Worm (Caenorhabditis elegans) whole organism, mixed stage, embryonic: ENCODE measurements around the gene nhr-63.

Experiments
- bed-3 ChIP-seq: fragments of 200-800 bp; sonication (Bioruptor generic); optimal IDR thresholded peaks from 3 replicates; lab custom pipeline; 2018; ENCODE audit warnings: mild to moderate bottlenecking, missing genetic modification characterization, moderate library complexity, missing compliant biosample characterization
- ceh-43 ChIP-seq: fragments of 200-800 bp; sonication (Bioruptor generic); optimal IDR thresholded peaks from 2 replicates; lab custom pipeline; 2018; ENCODE audit warnings: mild to moderate bottlenecking, missing genetic modification characterization, moderate library complexity, missing compliant biosample characterization
- elt-3 ChIP-seq: fragments of 150-350 bp; optimal IDR thresholded peaks from 2 replicates; lab custom pipeline; 2014; ENCODE audit warnings: missing biosample characterization, missing genetic modification characterization
- lsy-2 ChIP-seq: fragments of 150-350 bp; optimal IDR thresholded peaks from 2 replicates; lab custom pipeline; 2014; ENCODE audit warnings: missing biosample characterization, missing genetic modification characterization
- mls-2 ChIP-seq: sonication (generic microtip); optimal IDR thresholded peaks from 2 replicates; lab custom pipeline; 2016; ENCODE audit warnings: mild to moderate bottlenecking, missing genetic modification characterization, moderate library complexity, missing compliant biosample characterization
- nhr-28 ChIP-seq: fragments of 150-350 bp; optimal IDR thresholded peaks from 2 replicates; lab custom pipeline; 2014; ENCODE audit warnings: missing biosample characterization, missing genetic modification characterization
- nhr-76 ChIP-seq: sonication (generic microtip); optimal IDR thresholded peaks from 2 replicates; lab custom pipeline; 2017; ENCODE audit warnings: missing biosample characterization, missing genetic modification characterization
- pha-4 ChIP-seq: fragments of 150-350 bp; optimal IDR thresholded peaks from 2 replicates; lab custom pipeline; 2018; ENCODE audit warnings: missing biosample characterization, missing genetic modification reagents, missing genetic modification characterization
- snpc-4 ChIP-seq: fragments of 150-350 bp; optimal IDR thresholded peaks from 2 replicates; lab custom pipeline; 2014; ENCODE audit warnings: missing biosample characterization, missing genetic modification characterization
- unc-39 ChIP-seq: fragments of 150-350 bp; optimal IDR thresholded peaks from 2 replicates; lab custom pipeline; 2014; ENCODE audit warnings: missing biosample characterization, missing genetic modification characterization

DNA sequence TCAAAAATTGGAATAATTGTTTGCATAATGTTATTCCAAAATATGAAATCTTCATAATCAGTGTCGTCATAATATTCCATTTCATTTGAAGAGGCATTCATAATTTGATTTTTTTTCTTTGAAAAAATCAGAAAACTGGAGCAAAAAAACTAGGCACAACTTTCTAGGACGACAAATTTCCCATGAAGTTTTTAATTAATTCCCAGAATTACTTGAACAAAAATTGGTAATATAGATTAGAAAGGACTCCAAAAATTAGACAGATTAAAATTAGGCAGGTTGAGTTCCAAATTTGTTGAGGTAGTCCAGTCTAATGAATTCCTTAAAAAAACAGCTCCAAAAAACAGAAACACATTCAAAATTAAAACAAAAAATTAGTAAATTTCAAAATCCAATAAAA, 47.5 kb upstream of the nhr-63 start, which contains the start of gene srw-57:
- TF ChIP-seq ceh-43 (GFP tag; lab: Kevin White, UChicago) (no peak), lsy-2 (tag; lab: Kevin White, UChicago) (no peak), mls-2 (no peak), snpc-4 (tag; lab: Kevin White, UChicago) (no peak), elt-3 (tag; lab: Kevin White, UChicago) (no peak), unc-39 (tag; lab: Kevin White, UChicago) (no peak), nhr-28 (tag; lab: Kevin White, UChicago) (no peak), nhr-76 (tag; lab: Kevin White, UChicago) (no peak), bed-3 (GFP tag; lab: Kevin White, UChicago) (no peak), pha-4 (no peak)
